Worm (Caenorhabditis elegans) whole organism, mixed stage, embryonic: ENCODE results near the gene F46B3.16.
A peak's percentile ranks its signal among the peaks of the same experiment; 100 is the strongest.

Source experiments
- bed-3 ChIP-seq: fragments of 200-800 bp; sonication (Bioruptor generic); optimal IDR thresholded peaks from 3 replicates; lab custom pipeline; 2018; ENCODE audit warnings: mild to moderate bottlenecking, missing genetic modification characterization, moderate library complexity, missing compliant biosample characterization
- blmp-1 ChIP-seq: fragments of 150-350 bp; optimal IDR thresholded peaks from 2 replicates; lab custom pipeline; 2014; ENCODE audit warnings: missing biosample characterization, missing genetic modification characterization
- ceh-39 ChIP-seq: fragments of 150-350 bp; optimal IDR thresholded peaks from 2 replicates; lab custom pipeline; 2014; ENCODE audit warnings: missing biosample characterization, missing genetic modification characterization
- ceh-83 ChIP-seq: fragments of 200-800 bp; sonication (Bioruptor generic); optimal IDR thresholded peaks from 2 replicates; lab custom pipeline; 2018; ENCODE audit warnings: mild to moderate bottlenecking, missing genetic modification characterization, missing compliant biosample characterization
- cnd-1 ChIP-seq: fragments of 200-800 bp; sonication (Bioruptor generic); optimal IDR thresholded peaks from 2 replicates; lab custom pipeline; 2018; ENCODE audit warnings: mild to moderate bottlenecking, missing genetic modification characterization, missing compliant biosample characterization
- elt-1 ChIP-seq: sonication (generic microtip); optimal IDR thresholded peaks from 2 replicates; lab custom pipeline; 2017; ENCODE audit warnings: missing genetic modification characterization, mild to moderate bottlenecking, missing compliant biosample characterization, antibody characterized with exemption, moderate library complexity, borderline replicate concordance; ENCODE audit not compliant: insufficient read depth
- elt-3 ChIP-seq: fragments of 150-350 bp; optimal IDR thresholded peaks from 2 replicates; lab custom pipeline; 2014; ENCODE audit warnings: missing biosample characterization, missing genetic modification characterization
- flh-1 ChIP-seq: fragments of 200-800 bp; sonication (Bioruptor generic); optimal IDR thresholded peaks from 2 replicates; lab custom pipeline; 2018; ENCODE audit warnings: mild to moderate bottlenecking, missing genetic modification characterization, moderate library complexity, missing compliant biosample characterization
- ham-2 ChIP-seq: fragments of 200-800 bp; sonication (Bioruptor generic); optimal IDR thresholded peaks from 2 replicates; lab custom pipeline; 2018; ENCODE audit warnings: mild to moderate bottlenecking, missing genetic modification characterization, missing compliant biosample characterization
- hlh-1 ChIP-seq: fragments of 150-350 bp; optimal IDR thresholded peaks from 2 replicates; lab custom pipeline; 2014; ENCODE audit warnings: missing biosample characterization, missing genetic modification reagents, missing genetic modification characterization
- lin-13 ChIP-seq: fragments of 150-350 bp; optimal IDR thresholded peaks from 2 replicates; lab custom pipeline; 2014; ENCODE audit warnings: missing biosample characterization, missing genetic modification characterization
- lin-32 ChIP-seq: fragments of 200-800 bp; sonication (Bioruptor generic); optimal IDR thresholded peaks from 2 replicates; lab custom pipeline; 2018; ENCODE audit warnings: mild to moderate bottlenecking, missing genetic modification characterization, missing compliant biosample characterization
- lsy-2 ChIP-seq: fragments of 150-350 bp; optimal IDR thresholded peaks from 2 replicates; lab custom pipeline; 2014; ENCODE audit warnings: missing biosample characterization, missing genetic modification characterization
- mab-5 ChIP-seq: fragments of 150-350 bp; optimal IDR thresholded peaks from 2 replicates; lab custom pipeline; 2014; ENCODE audit warnings: missing biosample characterization, missing genetic modification characterization
- mep-1 ChIP-seq: fragments of 150-350 bp; optimal IDR thresholded peaks from 2 replicates; lab custom pipeline; 2017; ENCODE audit warnings: missing biosample characterization, missing genetic modification reagents, missing genetic modification characterization, inconsistent platforms
- nhr-12 ChIP-seq: fragments of 150-350 bp; optimal IDR thresholded peaks from 2 replicates; lab custom pipeline; 2014; ENCODE audit warnings: missing biosample characterization, missing genetic modification characterization
- nhr-2 ChIP-seq: fragments of 150-350 bp; optimal IDR thresholded peaks from 2 replicates; lab custom pipeline; 2014; ENCODE audit warnings: missing biosample characterization, missing genetic modification characterization
- nhr-237 ChIP-seq: fragments of 150-350 bp; optimal IDR thresholded peaks from 2 replicates; lab custom pipeline; 2014; ENCODE audit warnings: missing biosample characterization, missing genetic modification characterization
- nhr-28 ChIP-seq: fragments of 150-350 bp; optimal IDR thresholded peaks from 2 replicates; lab custom pipeline; 2014; ENCODE audit warnings: missing biosample characterization, missing genetic modification characterization
- nhr-76 ChIP-seq: sonication (generic microtip); optimal IDR thresholded peaks from 2 replicates; lab custom pipeline; 2017; ENCODE audit warnings: missing biosample characterization, missing genetic modification characterization
- pha-4 ChIP-seq: fragments of 150-350 bp; optimal IDR thresholded peaks from 2 replicates; lab custom pipeline; 2018; ENCODE audit warnings: missing biosample characterization, missing genetic modification reagents, missing genetic modification characterization
- sem-2 ChIP-seq: fragments of 200-800 bp; sonication (Bioruptor generic); optimal IDR thresholded peaks from 2 replicates; lab custom pipeline; 2018; ENCODE audit warnings: mild to moderate bottlenecking, missing genetic modification characterization, missing compliant biosample characterization
- snpc-4 ChIP-seq: fragments of 150-350 bp; optimal IDR thresholded peaks from 2 replicates; lab custom pipeline; 2014; ENCODE audit warnings: missing biosample characterization, missing genetic modification characterization
- sptf-1 ChIP-seq: sonication (generic microtip); optimal IDR thresholded peaks from 2 replicates; lab custom pipeline; 2017; ENCODE audit warnings: mild to moderate bottlenecking, missing genetic modification characterization, moderate library complexity, missing compliant biosample characterization
- unc-120 ChIP-seq: sonication (generic microtip); optimal IDR thresholded peaks from 2 replicates; lab custom pipeline; 2017; ENCODE audit warnings: missing genetic modification characterization, missing compliant biosample characterization; ENCODE audit not compliant: poor library complexity, severe bottlenecking
- zip-8 ChIP-seq: fragments of 150-350 bp; optimal IDR thresholded peaks from 2 replicates; lab custom pipeline; 2014; ENCODE audit warnings: missing biosample characterization, missing genetic modification characterization
- ztf-11 ChIP-seq: fragments of 150-350 bp; optimal IDR thresholded peaks from 2 replicates; lab custom pipeline; 2014; ENCODE audit warnings: missing biosample characterization, missing genetic modification characterization

Gene F46B3.16

ce11 chrV:20600704-20601103 is 33.7 kb upstream of the F46B3.16 start:
- TF ChIP-seq bed-3 (GFP tag; lab: Kevin White, UChicago), result no peak
- no peak for TF ChIP-seq lin-32 (GFP tag; lab: Kevin White, UChicago)
- no peak for TF ChIP-seq unc-120
- no peak for TF ChIP-seq cnd-1 (tag; lab: Kevin White, UChicago)
- no peak for TF ChIP-seq ham-2 (GFP tag; lab: Kevin White, UChicago)
- no peak for TF ChIP-seq sptf-1
- no peak for TF ChIP-seq lsy-2 (tag; lab: Kevin White, UChicago)
- no peak for TF ChIP-seq pha-4 (tag; lab: Kevin White, UChicago)
- no peak for TF ChIP-seq nhr-2 (tag; lab: Kevin White, UChicago)
- TF ChIP-seq sem-2 (GFP tag; lab: Kevin White, UChicago), result no peak

ce11 chrV:20603014-20603413 is 31.4 kb upstream of the F46B3.16 start, which contains the start of gene ttr-11:
Gene ttr-11 (plus strand): TSS chrV:20603314.
- TF ChIP-seq sptf-1, result no peak
- no peak for TF ChIP-seq flh-1 (GFP tag; lab: Kevin White, UChicago)
- no peak for TF ChIP-seq zip-8 (tag; lab: Kevin White, UChicago)
- TF ChIP-seq nhr-2 (tag; lab: Kevin White, UChicago), result no peak
- no peak for TF ChIP-seq cnd-1 (tag; lab: Kevin White, UChicago)
- TF ChIP-seq hlh-1, result no peak
- TF ChIP-seq mep-1 (tag; lab: Kevin White, UChicago), result no peak
- no peak for TF ChIP-seq nhr-237 (tag; lab: Kevin White, UChicago)
- TF ChIP-seq unc-120, result no peak
- no peak for TF ChIP-seq mab-5 (tag; lab: Kevin White, UChicago)
- TF ChIP-seq elt-1 (tag; lab: Kevin White, UChicago), result no peak
- no peak for TF ChIP-seq sem-2 (GFP tag; lab: Kevin White, UChicago)
- TF ChIP-seq lsy-2 (tag; lab: Kevin White, UChicago), result no peak
- no peak for TF ChIP-seq lin-13 (tag; lab: Kevin White, UChicago)
- TF ChIP-seq snpc-4 (tag; lab: Kevin White, UChicago), result no peak
- no peak for TF ChIP-seq ceh-83 (GFP tag; lab: Kevin White, UChicago)
- TF ChIP-seq nhr-12 (tag; lab: Kevin White, UChicago), result no peak
- no peak for TF ChIP-seq pha-4 (tag; lab: Kevin White, UChicago)

ce11 chrV:20604606-20605155 is 29.7 kb upstream of the F46B3.16 start, which contains the start of gene ttr-57:
Gene ttr-57 (plus strand): TSS chrV:20605105.
- TF ChIP-seq mep-1 (tag; lab: Kevin White, UChicago) (no peak), ham-2 (GFP tag; lab: Kevin White, UChicago) (no peak), elt-1 (tag; lab: Kevin White, UChicago) (no peak), mab-5 (tag; lab: Kevin White, UChicago) (no peak), ceh-83 (GFP tag; lab: Kevin White, UChicago) (no peak), bed-3 (GFP tag; lab: Kevin White, UChicago) (no peak), nhr-2 (tag; lab: Kevin White, UChicago) (no peak), cnd-1 (tag; lab: Kevin White, UChicago) (no peak), nhr-12 (tag; lab: Kevin White, UChicago) (no peak), lin-32 (GFP tag; lab: Kevin White, UChicago) (no peak), pha-4 (tag; lab: Kevin White, UChicago) (no peak), ceh-39 (no peak)

ce11 chrV:20605812-20606211 is 28.6 kb upstream of the F46B3.16 start:
- TF ChIP-seq sptf-1, result peak; percentile 56

- TF ChIP-seq ceh-83 (GFP tag; lab: Kevin White, UChicago) (no peak), elt-3 (tag; lab: Kevin White, UChicago) (no peak), nhr-12 (tag; lab: Kevin White, UChicago) (no peak), flh-1 (GFP tag; lab: Kevin White, UChicago) (no peak), nhr-76 (no peak), sem-2 (GFP tag; lab: Kevin White, UChicago) (no peak), snpc-4 (tag; lab: Kevin White, UChicago) (no peak)
- TF ChIP-seq, all 35 proteins: peak for 0
Measured at ce11 chrV:20606617-20607016, 27.8 kb upstream of the F46B3.16 start, which contains the start of gene F46B3.23. Gene F46B3.23 (minus strand): TSS chrV:20606717.

- TF ChIP-seq ztf-11 (tag; lab: Kevin White, UChicago) (no peak), nhr-12 (tag; lab: Kevin White, UChicago) (no peak), ceh-83 (GFP tag; lab: Kevin White, UChicago) (no peak), lsy-2 (tag; lab: Kevin White, UChicago) (no peak), pha-4 (tag; lab: Kevin White, UChicago) (no peak), nhr-28 (no peak), bed-3 (GFP tag; lab: Kevin White, UChicago) (no peak), ham-2 (GFP tag; lab: Kevin White, UChicago) (no peak), unc-120 (no peak), elt-3 (tag; lab: Kevin White, UChicago) (no peak), sptf-1 (no peak), nhr-237 (tag; lab: Kevin White, UChicago) (no peak), mab-5 (tag; lab: Kevin White, UChicago) (no peak), blmp-1 (tag; lab: Kevin White, UChicago) (no peak)
Measured at ce11 chrV:20608688-20609087, 25.7 kb upstream of the F46B3.16 start, which contains the start of gene ttr-12. Gene ttr-12 (minus strand): TSS chrV:20608788.
